Fruit fly (Drosophila melanogaster): ENCODE data around the gene Mur11Da.

Mur11Da gene

dm6 chrX:13012289-13012688, 44.6 kb downstream of the Mur11Da start:
- no peak for TF ChIP-seq kay (GFP tag; ENCODE audit: borderline replicate concordance)
- no peak for TF ChIP-seq CG11617 (GFP tag; optimal IDR thresholded peaks at IDR 0.05)
- TF ChIP-seq CG7045 (GFP tag; optimal IDR thresholded peaks at IDR 0.05): no peak
- TF ChIP-seq tj (GFP tag; optimal IDR thresholded peaks at IDR 0.05): no peak
- no peak for TF ChIP-seq Mnt (GFP tag; optimal IDR thresholded peaks at IDR 0.05)
- no peak for TF ChIP-seq Clk (GFP tag; optimal IDR thresholded peaks at IDR 0.05)
- no peak for TF ChIP-seq ovo (GFP tag; optimal IDR thresholded peaks at IDR 0.05)
- TF ChIP-seq CG5204 (GFP tag; optimal IDR thresholded peaks at IDR 0.05): no peak
- TF ChIP-seq toe (GFP tag; optimal IDR thresholded peaks at IDR 0.05): no peak
- no peak for TF ChIP-seq Crg-1 (GFP tag; optimal IDR thresholded peaks at IDR 0.05)
- no peak for TF ChIP-seq cnc (optimal IDR thresholded peaks at IDR 0.05)
- TF ChIP-seq bab1 (GFP tag; optimal IDR thresholded peaks at IDR 0.05): no peak
- no peak for TF ChIP-seq CG12768 (GFP tag; optimal IDR thresholded peaks at IDR 0.05)
- TF ChIP-seq CG14711 (tag; optimal IDR thresholded peaks at IDR 0.05): no peak
- TF ChIP-seq CG7101 (tag; optimal IDR thresholded peaks at IDR 0.05): no peak
- no peak for TF ChIP-seq CG1620 (GFP tag; optimal IDR thresholded peaks at IDR 0.05)
- TF ChIP-seq pad (GFP tag; optimal IDR thresholded peaks at IDR 0.05): no peak
- no peak for TF ChIP-seq cic (GFP tag; optimal IDR thresholded peaks at IDR 0.05)
- TF ChIP-seq CG33017 (tag; optimal IDR thresholded peaks at IDR 0.05): no peak
- no peak for TF ChIP-seq Hr96 (GFP tag; optimal IDR thresholded peaks at IDR 0.05)

All from whole organism, adult.